Fruit fly (Drosophila melanogaster): ENCODE data around the gene Sec16.
A peak's percentile ranks its signal among the peaks of the same experiment; 100 is the strongest.

The Sec16 gene

dm6 chrX:12582984-12583869 lies 12.6 kb upstream of the Sec16 start, which contains the start of gene Pits (continued):
- peak; percentile 86 for TF ChIP-seq CG12659 (GFP tag; optimal IDR thresholded peaks at IDR 0.05)
- no peak for TF ChIP-seq sna (GFP tag; IDR thresholded peaks at IDR 0.05; ENCODE audit: partially characterized antibody)
- TF ChIP-seq unpg (GFP tag; optimal IDR thresholded peaks at IDR 0.05), result peak; percentile 27
- no peak for TF ChIP-seq ac (GFP tag; optimal IDR thresholded peaks at IDR 0.05)
- peak; percentile 35 for TF ChIP-seq CG7271 (tag; optimal IDR thresholded peaks at IDR 0.05)
- TF ChIP-seq CG10147 (GFP tag; optimal IDR thresholded peaks at IDR 0.05), result peak; percentile 35
- peak; percentile 58 for TF ChIP-seq Dp (GFP tag; optimal IDR thresholded peaks at IDR 0.05)
- TF ChIP-seq Aef1 (GFP tag; IDR thresholded peaks at IDR 0.05), result no peak; the same call in 2 of the 3 replicates
- TF ChIP-seq Camta (GFP tag; optimal IDR thresholded peaks at IDR 0.05), result peak; percentile 12
- peak; percentile 52; the same call in 1 of the 2 replicates for TF ChIP-seq esg (GFP tag; conservative IDR thresholded peaks at IDR 0.05)
- no peak for TF ChIP-seq ro (GFP tag; IDR thresholded peaks at IDR 0.05)
- peak; percentile 59 for TF ChIP-seq CG12299 (tag; optimal IDR thresholded peaks at IDR 0.05)
- peak; percentile 98 for TF ChIP-seq CG9797 (GFP tag; optimal IDR thresholded peaks at IDR 0.05)
- TF ChIP-seq PHDP (tag; optimal IDR thresholded peaks at IDR 0.05), result peak; percentile 10
- no peak for TF ChIP-seq fd3F (GFP tag; optimal IDR thresholded peaks at IDR 0.05)
- TF ChIP-seq CG6272 (GFP tag; IDR thresholded peaks at IDR 0.05), result no peak
- TF ChIP-seq CG8359 (GFP tag; optimal IDR thresholded peaks at IDR 0.05; ENCODE audit: borderline replicate concordance), result no peak
- TF ChIP-seq CG9817 (tag; optimal IDR thresholded peaks at IDR 0.05), result peak; percentile 62
- TF ChIP-seq CG13894 (tag; optimal IDR thresholded peaks at IDR 0.05), result peak; percentile 66
- TF ChIP-seq hbn (GFP tag; IDR thresholded peaks at IDR 0.05; ENCODE audit: partially characterized antibody), result 0 out of 2 replicates have a peak, but pooled peaks have one; percentile 30
- TF ChIP-seq E2f2 (GFP tag; IDR thresholded peaks at IDR 0.05), result peak; percentile 67
- TF ChIP-seq hth (optimal IDR thresholded peaks at IDR 0.05), result no peak
- peak; percentile 15 for TF ChIP-seq CG11723 (GFP tag; optimal IDR thresholded peaks at IDR 0.05)
- TF ChIP-seq Atf6 (GFP tag; IDR thresholded peaks at IDR 0.05), result peak; percentile 10; the same call in 1 of the 2 replicates
- peak; percentile 26 to 70 for TF ChIP-seq Pdp1 (GFP tag; optimal IDR thresholded peaks at IDR 0.05)
- peak; percentile 16 for TF ChIP-seq chn (GFP tag; optimal IDR thresholded peaks at IDR 0.05)
- peak; percentile 16 for TF ChIP-seq CG12104 (GFP tag; optimal IDR thresholded peaks at IDR 0.05)
- TF ChIP-seq CG7839 (tag; optimal IDR thresholded peaks at IDR 0.05), result peak; percentile 47
- peak; percentile 50 for TF ChIP-seq B-H2 (GFP tag; optimal IDR thresholded peaks at IDR 0.05)
- TF ChIP-seq klu (GFP tag; IDR thresholded peaks at IDR 0.05), result peak; percentile 57; the same call in 1 of the 2 replicates
- TF ChIP-seq Lpt (GFP tag; optimal IDR thresholded peaks at IDR 0.05), result no peak
- TF ChIP-seq Mes4 (GFP tag; optimal IDR thresholded peaks at IDR 0.05), result peak; percentile 40
- peak; percentile 35 for TF ChIP-seq E2f1 (GFP tag; IDR thresholded peaks at IDR 0.05)
- peak; percentile 65 for TF ChIP-seq CG7928 (GFP tag; optimal IDR thresholded peaks at IDR 0.05)
- no peak for TF ChIP-seq CG11247 (GFP tag; IDR thresholded peaks at IDR 0.05)
- TF ChIP-seq CG2116 (GFP tag; optimal IDR thresholded peaks at IDR 0.05), result peak; percentile 64
- peak; percentile 97 for TF ChIP-seq pzg (GFP tag; optimal IDR thresholded peaks at IDR 0.05)
- no peak for TF ChIP-seq Hr78 (GFP tag; optimal IDR thresholded peaks at IDR 0.05)
- peak; percentile 38 for TF ChIP-seq CG8388 (GFP tag; optimal IDR thresholded peaks at IDR 0.05)
- no peak for TF ChIP-seq D (optimal IDR thresholded peaks at IDR 0.05)
- TF ChIP-seq D (GFP tag; optimal IDR thresholded peaks at IDR 0.05), result no peak
- TF ChIP-seq CG1792 (GFP tag; optimal IDR thresholded peaks at IDR 0.05), result peak; percentile 37
- peak; percentile 51 for TF ChIP-seq Rfx (GFP tag; IDR thresholded peaks at IDR 0.05)
- peak; percentile 52 for TF ChIP-seq Antp (GFP tag; optimal IDR thresholded peaks at IDR 0.05)
- TF ChIP-seq CG17328 (GFP tag; IDR thresholded peaks at IDR 0.05), result no peak
- peak; percentile 90 for TF ChIP-seq HLHmδ (GFP tag; optimal IDR thresholded peaks at IDR 0.05)
- peak; percentile 82 for TF ChIP-seq pfk (GFP tag; optimal IDR thresholded peaks at IDR 0.05)
- peak; percentile 58 for TF ChIP-seq Hand (GFP tag; optimal IDR thresholded peaks at IDR 0.05)
